Worm (Caenorhabditis elegans): ENCODE results near the gene prdx-6.

DNA sequence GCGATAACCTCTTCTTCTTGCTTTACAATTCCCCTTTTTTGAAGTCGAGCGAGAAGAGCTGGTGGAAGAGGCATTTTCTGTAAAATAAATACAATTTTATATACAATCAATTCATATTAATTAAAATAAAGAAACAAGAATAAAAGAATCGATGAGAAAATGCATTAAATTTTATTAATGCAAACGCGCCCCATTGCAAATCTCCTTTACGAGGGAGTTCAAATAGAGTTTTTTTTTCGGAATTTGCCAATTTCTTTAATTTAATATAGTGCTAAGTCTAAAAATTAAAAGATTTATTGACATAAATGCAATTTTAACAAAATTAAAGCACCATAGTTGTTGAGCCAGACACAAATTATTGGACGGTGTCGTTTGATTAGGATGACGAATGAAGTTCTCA, 43.3 kb downstream of the prdx-6 start, which contains the start of gene pqbp-1.1:
- TF ChIP-seq fos-1 (tag; optimal IDR thresholded peaks at IDR 0.05) (no peak), skn-1 (tag; optimal IDR thresholded peaks at IDR 0.05) (no peak), lim-7 (GFP tag; IDR thresholded peaks at IDR 0.05) (no peak), madf-5 (GFP tag; IDR thresholded peaks at IDR 0.05) (no peak), unc-62 (GFP tag; optimal IDR thresholded peaks at IDR 0.05 in 1 of 2) (no peak), unc-62 (tag; optimal IDR thresholded peaks at IDR 0.05) (no peak), ceh-28 (tag; optimal IDR thresholded peaks at IDR 0.05) (no peak), daf-12 (tag; optimal IDR thresholded peaks at IDR 0.05) (no peak)
